Fruit fly (Drosophila melanogaster): ENCODE measurements around the gene Ets21C.

Gene Ets21C

dm6 chr2L:544444-545179 lies 8.1 kb downstream of the Ets21C start, which contains the start of the genes Spp and nAChRbeta3 (continued):
- no peak for TF ChIP-seq Spps (tag; optimal IDR thresholded peaks at IDR 0.05)
- TF ChIP-seq disco-r (GFP tag; optimal IDR thresholded peaks at IDR 0.05): no peak
- no peak for TF ChIP-seq CG7786 (GFP tag; optimal IDR thresholded peaks at IDR 0.05)
- TF ChIP-seq CG6175 (GFP tag; IDR thresholded peaks at IDR 0.05): no peak
- TF ChIP-seq CG12155 (GFP tag; optimal IDR thresholded peaks at IDR 0.05): no peak
- TF ChIP-seq CG1233 (GFP tag; optimal IDR thresholded peaks at IDR 0.05): no peak
- no peak for TF ChIP-seq hth (optimal IDR thresholded peaks at IDR 0.05)
- no peak for TF ChIP-seq sens-2 (GFP tag; IDR thresholded peaks at IDR 0.05)
- no peak for TF ChIP-seq CG11560 (tag; IDR thresholded peaks at IDR 0.05)
- TF ChIP-seq CG6813 (GFP tag; optimal IDR thresholded peaks at IDR 0.05): no peak
- TF ChIP-seq CG33557 (GFP tag; optimal IDR thresholded peaks at IDR 0.05): no peak
- no peak for TF ChIP-seq Oli (tag; optimal IDR thresholded peaks at IDR 0.05)
- TF ChIP-seq GATAe (GFP tag; conservative IDR thresholded peaks at IDR 0.05): no peak
- TF ChIP-seq eyg (GFP tag; optimal IDR thresholded peaks at IDR 0.05): no peak
- TF ChIP-seq dysf (GFP tag; IDR thresholded peaks at IDR 0.05): no peak
- no peak for TF ChIP-seq seq (GFP tag; IDR thresholded peaks at IDR 0.05)
- no peak for TF ChIP-seq Gsc (GFP tag; IDR thresholded peaks at IDR 0.05)
- no peak for TF ChIP-seq grau (tag; optimal IDR thresholded peaks at IDR 0.05)
- TF ChIP-seq jing (GFP tag; optimal IDR thresholded peaks at IDR 0.05): no peak
- no peak for TF ChIP-seq CG14014 (GFP tag; IDR thresholded peaks at IDR 0.05)
- TF ChIP-seq her (GFP tag; optimal IDR thresholded peaks at IDR 0.05): no peak
- TF ChIP-seq CG12299 (tag; optimal IDR thresholded peaks at IDR 0.05): no peak
- TF ChIP-seq Hr78 (GFP tag; optimal IDR thresholded peaks at IDR 0.05): no peak
- peak; percentile 39; the same call in 1 of the 3 replicates for TF ChIP-seq Doc3 (GFP tag; IDR thresholded peaks at IDR 0.05; ENCODE audit: partially characterized antibody)
- TF ChIP-seq tx (GFP tag; optimal IDR thresholded peaks at IDR 0.05): no peak
- TF ChIP-seq CG12219 (GFP tag; optimal IDR thresholded peaks at IDR 0.05): no peak
- TF ChIP-seq CG7745 (tag; optimal IDR thresholded peaks at IDR 0.05): no peak
- no peak for TF ChIP-seq nerfin-1 (tag; optimal IDR thresholded peaks at IDR 0.05)
- TF ChIP-seq Tbp (GFP tag; optimal IDR thresholded peaks at IDR 0.05): no peak
- peak; percentile 59; the same call in 1 of the 4 replicates for TF ChIP-seq chinmo (GFP tag; IDR thresholded peaks at IDR 0.05; ENCODE audit: partially characterized antibody)
- TF ChIP-seq CG43689 (GFP tag; IDR thresholded peaks at IDR 0.05): no peak
- TF ChIP-seq Myb (GFP tag; optimal IDR thresholded peaks at IDR 0.05): peak; percentile 98
- TF ChIP-seq CG7357 (GFP tag; IDR thresholded peaks at IDR 0.05): no peak
- TF ChIP-seq CG33213 (GFP tag; optimal IDR thresholded peaks at IDR 0.05): no peak
- no peak for TF ChIP-seq CG10462 (GFP tag; optimal IDR thresholded peaks at IDR 0.05)
- no peak for TF ChIP-seq CG17359 (tag; optimal IDR thresholded peaks at IDR 0.05)
- TF ChIP-seq da (GFP tag; optimal IDR thresholded peaks at IDR 0.05): no peak
- TF ChIP-seq Gug (GFP tag; IDR thresholded peaks at IDR 0.05): no peak
- no peak for TF ChIP-seq odd (GFP tag; optimal IDR thresholded peaks at IDR 0.05)
- TF ChIP-seq unpg (GFP tag; optimal IDR thresholded peaks at IDR 0.05): no peak
- no peak for TF ChIP-seq CG12071 (GFP tag; optimal IDR thresholded peaks at IDR 0.05)
- no peak for TF ChIP-seq fru (optimal IDR thresholded peaks at IDR 0.05)
- no peak for TF ChIP-seq CG3281 (GFP tag; optimal IDR thresholded peaks at IDR 0.05)
- no peak for TF ChIP-seq CG9437 (GFP tag; optimal IDR thresholded peaks at IDR 0.05)
- TF ChIP-seq ap (GFP tag; IDR thresholded peaks at IDR 0.05): no peak
- no peak for TF ChIP-seq Poxn (GFP tag; IDR thresholded peaks at IDR 0.05)
- TF ChIP-seq ato (GFP tag; IDR thresholded peaks at IDR 0.05; ENCODE audit: partially characterized antibody): peak; percentile 49; the same call in 1 of the 2 replicates
- no peak for TF ChIP-seq mirr (GFP tag; optimal IDR thresholded peaks at IDR 0.05)
- peak; percentile 61 for TF ChIP-seq unc-4 (GFP tag; IDR thresholded peaks at IDR 0.05; ENCODE audit: partially characterized antibody)
- no peak for TF ChIP-seq Bteb2 (GFP tag; optimal IDR thresholded peaks at IDR 0.05)
- no peak for TF ChIP-seq ftz-f1 (GFP tag; optimal IDR thresholded peaks at IDR 0.05)

Measured in whole organism, embryonic.